Worm (Caenorhabditis elegans): Measurements from ENCODE around the gene spe-10.

spe-10 gene

DNA sequence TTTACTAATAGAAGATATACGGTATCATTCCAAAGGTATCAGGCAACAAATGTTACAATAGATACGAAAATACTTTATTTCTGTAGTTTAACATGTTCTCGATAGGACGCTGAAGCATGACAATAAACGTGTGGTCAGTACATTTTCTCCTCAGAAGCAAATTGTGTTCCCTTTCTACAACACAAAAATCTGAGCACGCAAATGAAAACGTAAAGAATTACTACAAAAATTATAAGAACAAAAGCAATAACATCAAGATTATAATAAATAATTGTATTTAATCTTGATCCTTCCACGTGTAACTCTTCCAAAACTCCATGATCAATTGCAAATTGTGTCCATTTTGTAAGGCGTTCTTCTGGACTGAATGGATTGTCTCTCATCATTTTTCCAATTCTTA, 4.3 kb upstream of the spe-10 start:
- TF ChIP-seq dve-1 (tag; optimal IDR thresholded peaks at IDR 0.05) (no peak), ceh-2 (tag; optimal IDR thresholded peaks at IDR 0.05) (no peak), pros-1 (tag; optimal IDR thresholded peaks at IDR 0.05) (no peak), ceh-45 (GFP tag; IDR thresholded peaks at IDR 0.05) (no peak), F13H6.1 (tag; optimal IDR thresholded peaks at IDR 0.05) (no peak), pqm-1 (tag; optimal IDR thresholded peaks at IDR 0.05) (no peak), ref-2 (tag; optimal IDR thresholded peaks at IDR 0.05) (no peak), odd-2 (tag; optimal IDR thresholded peaks at IDR 0.05) (no peak), Y22D7AL.16 (tag; optimal IDR thresholded peaks at IDR 0.05) (no peak)

ce11 chrV:10381726-10382125, 2.3 kb upstream of the spe-10 start, which contains the start of gene abu-1:
abu-1 (minus strand) TSS chrV:10381826.
- TF ChIP-seq tbx-2 (tag; optimal IDR thresholded peaks at IDR 0.05): no peak
- TF ChIP-seq C08G9.2 (tag; optimal IDR thresholded peaks at IDR 0.05): no peak
- TF ChIP-seq nhr-11 (tag; optimal IDR thresholded peaks at IDR 0.05): no peak
- TF ChIP-seq fkh-6 (tag; optimal IDR thresholded peaks at IDR 0.05): no peak
- no peak for TF ChIP-seq hlh-13 (GFP tag; optimal IDR thresholded peaks at IDR 0.05)
- no peak for TF ChIP-seq ceh-30 (tag; optimal IDR thresholded peaks at IDR 0.05)

DNA sequence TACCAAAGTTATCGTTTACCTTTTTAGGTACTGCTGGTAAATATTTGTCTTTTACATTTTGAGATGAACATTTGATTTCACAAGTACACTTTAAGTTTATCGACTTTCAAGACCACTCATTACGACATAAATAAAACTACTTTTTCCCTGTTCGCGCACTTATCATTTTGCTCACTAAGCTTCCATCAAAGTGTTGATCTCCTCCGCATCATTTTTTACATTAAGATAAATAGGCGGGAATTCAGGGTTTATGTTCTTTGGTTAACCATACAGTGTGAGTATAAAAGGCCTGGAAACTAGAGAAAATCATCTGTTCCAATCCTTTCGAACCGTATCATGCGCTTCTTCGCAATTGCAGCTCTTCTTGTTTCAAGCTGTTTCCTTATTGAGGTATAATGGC, 1.9 kb upstream of the spe-10 start, which contains the start of gene pqn-2:
TSS of gene pqn-2 (plus strand) at position 301 of the 400 bp plus-strand sequence.
- TF ChIP-seq fkh-10 (GFP tag; optimal IDR thresholded peaks at IDR 0.05) (no peak), fkh-6 (tag; optimal IDR thresholded peaks at IDR 0.05) (no peak), pat-9 (tag; optimal IDR thresholded peaks at IDR 0.05) (no peak), lim-6 (tag; optimal IDR thresholded peaks at IDR 0.05) (no peak), hlh-13 (GFP tag; optimal IDR thresholded peaks at IDR 0.05) (no peak), ets-4 (tag; optimal IDR thresholded peaks at IDR 0.05) (no peak), ceh-2 (tag; optimal IDR thresholded peaks at IDR 0.05) (no peak), che-1 (tag; optimal IDR thresholded peaks at IDR 0.05) (no peak), sox-4 (tag; optimal IDR thresholded peaks at IDR 0.05) (no peak)

DNA sequence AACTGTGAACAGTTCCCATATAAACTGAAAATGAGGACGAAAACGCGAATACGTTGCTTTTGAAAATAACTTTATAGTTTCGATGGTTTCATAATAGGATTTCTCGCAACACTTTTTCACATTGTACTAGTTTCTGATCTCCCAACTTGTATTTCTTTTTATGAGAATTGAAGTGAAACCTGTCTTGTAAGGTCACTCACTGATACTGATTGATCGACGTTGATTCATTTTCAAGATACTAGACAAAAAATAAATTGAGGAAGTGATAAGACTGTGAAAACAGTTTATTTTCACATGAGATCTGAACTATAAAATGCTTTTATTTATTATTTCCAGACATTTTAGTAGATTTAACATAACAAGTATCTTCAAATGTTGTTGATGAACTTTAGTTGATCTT, 3.4 kb downstream of the spe-10 start:
- TF ChIP-seq dve-1 (tag; optimal IDR thresholded peaks at IDR 0.05) (no peak), ceh-9 (tag; optimal IDR thresholded peaks at IDR 0.05) (no peak), ztf-16 (tag; optimal IDR thresholded peaks at IDR 0.05) (no peak), ttx-3 (tag; optimal IDR thresholded peaks at IDR 0.05) (no peak), hlh-13 (GFP tag; optimal IDR thresholded peaks at IDR 0.05) (no peak), ceh-24 (tag; optimal IDR thresholded peaks at IDR 0.05) (no peak), F13H6.1 (tag; optimal IDR thresholded peaks at IDR 0.05) (no peak), gmeb-2 (tag; optimal IDR thresholded peaks at IDR 0.05) (no peak), ets-4 (tag; optimal IDR thresholded peaks at IDR 0.05) (no peak), ahr-1 (tag; optimal IDR thresholded peaks at IDR 0.05) (no peak), ceh-31 (tag; optimal IDR thresholded peaks at IDR 0.05) (no peak), pha-4 (tag; optimal IDR thresholded peaks at IDR 0.05) (no peak), K02D7.2 (tag; optimal IDR thresholded peaks at IDR 0.05) (no peak)

ce11 chrV:10388318-10388717, 4.3 kb downstream of the spe-10 start, which contains the start of gene AC3.5:
AC3.5 (plus strand) TSS chrV:10388527.
- TF ChIP-seq ceh-14 (tag; optimal IDR thresholded peaks at IDR 0.05) (no peak), K09A11.1 (tag; optimal IDR thresholded peaks at IDR 0.05; ENCODE audit: insufficient read depth) (no peak), fkh-6 (tag; optimal IDR thresholded peaks at IDR 0.05) (no peak), ceh-2 (tag; optimal IDR thresholded peaks at IDR 0.05) (no peak), ceh-22 (tag; optimal IDR thresholded peaks at IDR 0.05) (no peak), ztf-16 (tag; optimal IDR thresholded peaks at IDR 0.05) (no peak), lin-11 (tag; optimal IDR thresholded peaks at IDR 0.05) (no peak), unc-42 (tag; optimal IDR thresholded peaks at IDR 0.05) (no peak), madf-2 (tag; optimal IDR thresholded peaks at IDR 0.05) (no peak), mec-3 (tag; optimal IDR thresholded peaks at IDR 0.05; ENCODE audit: borderline replicate concordance) (no peak), ceh-34 (tag; optimal IDR thresholded peaks at IDR 0.05) (no peak), pqm-1 (tag; optimal IDR thresholded peaks at IDR 0.05) (no peak), fax-1 (tag; optimal IDR thresholded peaks at IDR 0.05) (no peak), sox-2 (GFP tag; IDR thresholded peaks at IDR 0.05) (no peak), ceh-31 (tag; optimal IDR thresholded peaks at IDR 0.05) (no peak), syd-9 (tag; optimal IDR thresholded peaks at IDR 0.05) (no peak), pax-1 (tag; optimal IDR thresholded peaks at IDR 0.05) (no peak), sox-4 (tag; optimal IDR thresholded peaks at IDR 0.05) (no peak)
